Worm (Caenorhabditis elegans): ENCODE results near the gene T05A8.8.

Gene T05A8.8

ce11 chrII:2700229-2700628 lies 36.2 kb upstream of the T05A8.8 start, which contains the start of gene sri-61:
TSS of gene sri-61 (minus strand) at chrII:2700329.
- TF ChIP-seq B0035.1 (tag; optimal IDR thresholded peaks at IDR 0.05) (no peak), D2030.7 (GFP tag; IDR thresholded peaks at IDR 0.05) (no peak), akir-1 (GFP tag; optimal IDR thresholded peaks at IDR 0.05) (no peak), F52B5.7 (tag; optimal IDR thresholded peaks at IDR 0.05) (no peak), ztf-22 (GFP tag; optimal IDR thresholded peaks at IDR 0.05) (no peak), efl-1 (GFP tag; optimal IDR thresholded peaks at IDR 0.05) (no peak), ceh-27 (GFP tag; optimal IDR thresholded peaks at IDR 0.05) (no peak), hmg-20 (GFP tag; IDR thresholded peaks at IDR 0.05) (no peak), madf-6 (GFP tag; IDR thresholded peaks at IDR 0.05) (no peak), lsl-1 (GFP tag; optimal IDR thresholded peaks at IDR 0.05) (no peak), bed-1 (GFP tag; IDR thresholded peaks at IDR 0.05) (no peak), nfyb-1 (GFP tag; IDR thresholded peaks at IDR 0.05) (no peak)

ce11 chrII:2702757-2703156 lies 33.7 kb upstream of the T05A8.8 start, which contains the start of gene sri-60:
TSS of gene sri-60 (minus strand) at chrII:2702857.
- no peak for TF ChIP-seq ekl-4 (GFP tag; IDR thresholded peaks at IDR 0.05)
- TF ChIP-seq B0336.3 (GFP tag; IDR thresholded peaks at IDR 0.05) = no peak
- no peak for TF ChIP-seq F33H1.4 (GFP tag; IDR thresholded peaks at IDR 0.05)
- no peak for TF ChIP-seq ceh-79 (tag; optimal IDR thresholded peaks at IDR 0.05)
- no peak for TF ChIP-seq mel-28 (tag; optimal IDR thresholded peaks at IDR 0.05; ENCODE audit: borderline replicate concordance)

- no peak for TF ChIP-seq F57A8.1 (GFP tag; optimal IDR thresholded peaks at IDR 0.05)
- no peak for TF ChIP-seq cebp-2 (GFP tag; IDR thresholded peaks at IDR 0.05)
- no peak for TF ChIP-seq attf-6 (GFP tag; IDR thresholded peaks at IDR 0.05)
- TF ChIP-seq lin-26 (GFP tag; IDR thresholded peaks at IDR 0.05) = no peak
- no peak for TF ChIP-seq B0261.1 (tag; optimal IDR thresholded peaks at IDR 0.05)
- no peak for TF ChIP-seq Y67H2A.10 (GFP tag; conservative IDR thresholded peaks at IDR 0.05)
- TF ChIP-seq Y79H2A.3 (GFP tag; conservative IDR thresholded peaks at IDR 0.05) = no peak
- TF ChIP-seq tlf-1 (GFP tag; optimal IDR thresholded peaks at IDR 0.05) = no peak
- TF ChIP-seq xnd-1 (tag; optimal IDR thresholded peaks at IDR 0.05) = no peak
- no peak for TF ChIP-seq nhr-179 (tag; optimal IDR thresholded peaks at IDR 0.05)
- TF ChIP-seq Y95B8A.8 (GFP tag; IDR thresholded peaks at IDR 0.05) = no peak
- no peak for TF ChIP-seq mel-28 (tag; optimal IDR thresholded peaks at IDR 0.05; ENCODE audit: borderline replicate concordance)
- TF ChIP-seq gei-17 (GFP tag; optimal IDR thresholded peaks at IDR 0.05) = no peak
- TF ChIP-seq nhr-120 (GFP tag; IDR thresholded peaks at IDR 0.05) = no peak
Measured at ce11 chrII:2705200-2705599, 31.3 kb upstream of the T05A8.8 start, which contains the start of gene srh-128. TSS of gene srh-128 (minus strand) at chrII:2705300.

- TF ChIP-seq attf-5 (GFP tag; optimal IDR thresholded peaks at IDR 0.05) = peak; percentile 18
- no peak for TF ChIP-seq ceh-27 (GFP tag; optimal IDR thresholded peaks at IDR 0.05)
- peak; percentile 59; the same call in 1 of the 2 replicates for TF ChIP-seq hmg-1.2 (GFP tag; IDR thresholded peaks at IDR 0.05)
- TF ChIP-seq dpff-1 (tag; optimal IDR thresholded peaks at IDR 0.05) = no peak
- TF ChIP-seq F23B12.7 (tag; optimal IDR thresholded peaks at IDR 0.05; ENCODE audit: insufficient read depth) = no peak
- no peak for TF ChIP-seq ekl-4 (GFP tag; IDR thresholded peaks at IDR 0.05)
Measured at ce11 chrII:2707872-2708271, 28.6 kb upstream of the T05A8.8 start, which contains the start of gene Y47G7B.2. TSS of gene Y47G7B.2 (minus strand) at chrII:2708014.

Data from whole organism, young adult.